Fruit fly (Drosophila melanogaster): ENCODE data around the gene Lrr47.

Lrr47 gene

DNA sequence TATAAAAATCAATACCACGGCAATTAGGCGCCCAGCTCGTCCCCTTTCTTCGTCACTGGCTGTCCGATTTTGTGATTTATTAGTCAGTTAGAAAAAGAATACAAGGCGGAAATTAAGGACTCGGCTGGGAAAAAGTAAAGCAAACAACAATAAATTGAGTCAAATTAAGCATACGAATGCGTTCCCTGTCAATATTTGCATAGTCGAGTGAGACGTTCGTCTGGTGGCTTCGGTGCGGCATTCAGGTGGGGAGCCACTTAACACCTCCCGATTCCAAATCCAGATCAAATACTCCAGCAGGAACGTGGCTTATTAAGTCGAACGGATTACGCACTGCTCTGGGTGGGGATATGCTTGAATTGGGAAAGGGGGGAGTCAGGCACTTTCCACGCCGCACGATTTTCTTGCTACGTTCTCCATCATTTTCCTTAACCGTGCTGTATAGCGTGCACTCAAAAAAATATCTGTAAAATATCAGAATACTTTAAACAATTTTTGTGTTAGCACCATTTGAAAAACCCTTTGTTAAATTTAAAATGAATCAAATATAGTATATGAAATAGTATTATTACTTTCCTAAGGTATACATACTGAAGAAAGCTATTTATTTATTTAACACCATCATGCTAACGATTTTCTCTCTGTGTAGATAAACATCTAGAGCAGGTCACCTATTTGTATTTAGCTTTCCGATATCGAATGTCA, 26.1 kb downstream of the Lrr47 start (continued):
- TF ChIP-seq topi (GFP tag; optimal IDR thresholded peaks at IDR 0.05) = no peak

DNA sequence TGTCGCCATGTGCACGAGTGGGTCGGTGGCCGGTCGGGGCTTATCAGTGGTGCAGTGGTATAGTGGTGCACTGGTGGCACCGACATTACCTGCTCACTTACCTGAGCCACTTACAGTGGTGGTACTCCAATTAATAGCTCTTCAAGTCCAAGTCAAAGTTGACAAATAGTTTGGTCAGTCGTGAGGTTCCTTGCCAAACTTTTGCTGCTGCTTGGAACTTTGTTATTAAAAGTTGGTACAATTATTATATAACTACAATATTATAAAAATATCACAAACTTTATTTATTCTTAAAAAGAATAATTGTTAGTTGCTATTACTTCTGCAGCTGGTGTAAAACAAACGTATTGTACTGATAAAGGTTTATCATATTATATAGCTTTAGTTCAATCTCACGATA, 26.9 kb downstream of the Lrr47 start:
- TF ChIP-seq CG9139 (GFP tag; optimal IDR thresholded peaks at IDR 0.05) = no peak
- TF ChIP-seq spab (GFP tag; optimal IDR thresholded peaks at IDR 0.05) = no peak
- TF ChIP-seq CG6163 (GFP tag; IDR thresholded peaks at IDR 0.05) = 0 out of 3 replicates have a peak, but pooled peaks have one; percentile 11
- no peak for TF ChIP-seq CG1621 (tag; optimal IDR thresholded peaks at IDR 0.05)
- TF ChIP-seq CG15336 (GFP tag; IDR thresholded peaks at IDR 0.05) = no peak
- TF ChIP-seq svp (GFP tag) = peak; percentile 11
- TF ChIP-seq Eip78C (GFP tag) = peak; percentile 15

DNA sequence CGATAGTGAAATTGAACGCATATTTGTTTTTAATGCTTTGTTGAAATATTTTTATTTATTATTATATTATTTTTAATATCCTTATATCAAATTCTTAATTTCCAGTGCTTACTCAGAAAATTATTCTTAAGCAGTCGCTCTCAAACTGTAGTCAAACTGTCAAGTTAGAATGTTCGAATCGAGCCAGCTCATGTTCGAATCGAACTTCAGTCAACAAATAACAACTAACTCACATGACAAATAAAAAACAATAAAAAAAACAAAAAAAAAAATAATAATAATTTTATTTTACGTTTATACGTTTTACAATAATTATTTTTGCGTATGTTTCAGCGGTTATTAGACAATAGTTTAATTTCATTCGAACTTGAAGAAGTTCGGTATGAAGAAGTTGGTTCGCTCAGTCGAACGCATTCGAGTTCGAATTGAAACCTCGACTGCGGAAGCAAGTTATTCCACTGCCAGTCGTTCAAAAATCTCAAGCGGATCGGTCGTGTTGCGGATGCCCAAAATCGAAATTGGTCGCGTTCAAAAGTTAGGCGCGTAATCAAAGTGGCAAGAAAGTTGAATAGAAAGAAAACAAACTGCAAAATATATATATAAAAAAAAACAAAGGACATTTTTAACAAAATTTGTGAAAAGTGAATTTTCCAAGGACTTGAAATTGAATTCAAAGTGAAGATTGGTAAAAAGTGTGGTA, 27.4 kb downstream of the Lrr47 start, which contains the start of gene Trim9:
Gene Trim9, plus strand, starts transcription at position 463 of the 700 bp plus-strand sequence.
- TF ChIP-seq CG6163 (GFP tag; IDR thresholded peaks at IDR 0.05) = peak; percentile 32; the same call in 1 of the 3 replicates
- no peak for TF ChIP-seq svp (GFP tag)
- TF ChIP-seq eg (GFP tag; IDR thresholded peaks at IDR 0.05) = 0 out of 3 replicates have a peak, but pooled peaks have one; percentile 6
- no peak for TF ChIP-seq Ets96B (tag; optimal IDR thresholded peaks at IDR 0.05)

DNA sequence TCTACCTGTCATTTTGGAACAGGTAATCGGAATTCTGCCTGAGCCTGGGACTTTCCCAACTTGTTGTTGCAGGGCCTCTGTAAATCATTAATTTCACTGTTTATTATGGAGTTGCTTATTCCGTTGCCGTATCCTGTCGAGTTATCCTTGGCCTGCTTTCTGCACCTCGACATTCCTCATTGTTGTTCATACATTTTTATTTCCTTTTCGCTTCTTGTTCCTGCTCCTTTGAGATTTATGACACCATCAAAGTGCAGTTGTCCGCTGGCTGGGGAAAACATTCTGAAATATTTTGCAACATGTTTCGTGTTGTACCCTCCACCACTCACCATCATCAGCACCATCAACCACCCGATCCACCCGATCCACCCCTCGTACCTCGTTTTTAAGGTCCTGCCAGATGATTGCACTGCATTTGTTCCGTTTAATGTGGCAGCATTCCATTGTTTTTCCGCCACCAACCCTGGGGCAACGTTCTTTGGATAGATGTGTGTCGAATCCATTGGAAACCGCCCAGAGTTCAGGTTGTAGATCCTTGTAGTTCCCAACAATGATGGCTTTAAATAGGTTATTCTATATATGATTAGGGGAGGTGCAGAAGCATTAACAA, 31.8 kb downstream of the Lrr47 start:
- no peak for TF ChIP-seq fd59A (GFP tag; optimal IDR thresholded peaks at IDR 0.05)
- TF ChIP-seq CG8632 (GFP tag; optimal IDR thresholded peaks at IDR 0.05) = no peak
- TF ChIP-seq achi (GFP tag; optimal IDR thresholded peaks at IDR 0.05) = no peak
- TF ChIP-seq Hr39 (GFP tag; optimal IDR thresholded peaks at IDR 0.05) = no peak
- no peak for TF ChIP-seq Eip93F (GFP tag; optimal IDR thresholded peaks at IDR 0.05)
- TF ChIP-seq CG10669 (GFP tag; optimal IDR thresholded peaks at IDR 0.05) = no peak
- TF ChIP-seq CG6792 (GFP tag; optimal IDR thresholded peaks at IDR 0.05) = no peak
- no peak for TF ChIP-seq CG7368 (GFP tag; optimal IDR thresholded peaks at IDR 0.05)
- TF ChIP-seq topi (GFP tag; optimal IDR thresholded peaks at IDR 0.05) = no peak
- no peak for TF ChIP-seq CG6276 (GFP tag; optimal IDR thresholded peaks at IDR 0.05)
- no peak for TF ChIP-seq CG11294 (GFP tag; IDR thresholded peaks at IDR 0.05)
- no peak for TF ChIP-seq CG8119 (GFP tag; IDR thresholded peaks at IDR 0.05)
- TF ChIP-seq CG9139 (GFP tag; optimal IDR thresholded peaks at IDR 0.05) = no peak
- TF ChIP-seq eg (GFP tag; IDR thresholded peaks at IDR 0.05) = no peak

- TF ChIP-seq Eip78C (GFP tag) (peak; percentile 24), fkh (GFP tag; optimal IDR thresholded peaks at IDR 0.05) (peak; percentile 90), svp (GFP tag) (no peak), CG10631 (GFP tag; optimal IDR thresholded peaks at IDR 0.05) (peak; percentile 22), vri (GFP tag; optimal IDR thresholded peaks at IDR 0.05) (peak; percentile 24), eg (GFP tag; IDR thresholded peaks at IDR 0.05) (0 out of 3 replicates have a peak, but pooled peaks have one; percentile 27), CG16779 (tag; optimal IDR thresholded peaks at IDR 0.05) (no peak), esn (GFP tag; optimal IDR thresholded peaks at IDR 0.05) (peak; percentile 3)
These were observed 35.7 kb downstream of the Lrr47 start for dm6 chr2L:10552807-10553206.

DNA sequence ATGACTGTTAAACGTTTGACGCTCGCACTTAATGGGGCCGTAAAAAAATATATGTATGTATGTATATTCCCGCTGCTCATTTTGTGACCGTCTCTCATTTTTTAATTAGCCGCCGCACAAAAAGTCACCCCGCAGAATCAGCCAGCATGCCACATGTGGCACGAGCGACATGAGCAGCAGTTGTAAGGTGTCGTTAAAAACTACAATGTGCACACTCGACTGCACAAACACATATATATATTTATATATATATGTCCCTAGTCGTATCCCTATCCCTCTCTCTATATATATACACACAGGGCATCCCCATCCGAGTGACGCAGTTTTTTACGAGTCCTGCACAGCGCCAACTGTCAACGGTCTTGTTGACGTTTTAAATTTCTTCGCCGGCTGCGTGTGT, 36.6 kb downstream of the Lrr47 start:
- TF ChIP-seq Blimp-1 (GFP tag; optimal IDR thresholded peaks at IDR 0.05) (no peak), net (GFP tag; optimal IDR thresholded peaks at IDR 0.05) (no peak), Eip75B (GFP tag; optimal IDR thresholded peaks at IDR 0.05) (no peak), CG8632 (GFP tag; optimal IDR thresholded peaks at IDR 0.05) (no peak), acj6 (GFP tag; optimal IDR thresholded peaks at IDR 0.05) (no peak), dsx (GFP tag; optimal IDR thresholded peaks at IDR 0.05; ENCODE audit: poor library complexity, severe bottlenecking) (peak; percentile 63), Eip78C (GFP tag) (peak; percentile 41), Met (GFP tag; optimal IDR thresholded peaks at IDR 0.05) (no peak), Gug (GFP tag; IDR thresholded peaks at IDR 0.05) (no peak), salr (GFP tag; optimal IDR thresholded peaks at IDR 0.05) (no peak), OdsH (GFP tag; optimal IDR thresholded peaks at IDR 0.05) (no peak)
